Worm (Caenorhabditis elegans) whole organism, L2 larva: ENCODE data around the gene C27A7.9.

Experiments
- F13H6.1 ChIP-seq: sonication (generic microtip); optimal IDR thresholded peaks from 2 replicates; lab custom pipeline; 2016; ENCODE audit warnings: missing genetic modification characterization, missing compliant biosample characterization
- ZK546.5 ChIP-seq: sonication (generic microtip); optimal IDR thresholded peaks from 2 replicates; lab custom pipeline; 2017; ENCODE audit warnings: missing biosample characterization, missing genetic modification characterization
- nhr-12 ChIP-seq: fragments of 150-350 bp; optimal IDR thresholded peaks from 2 replicates; lab custom pipeline; 2014; ENCODE audit warnings: missing biosample characterization, missing genetic modification characterization
- nhr-129 ChIP-seq: fragments of 150-350 bp; optimal IDR thresholded peaks from 2 replicates; lab custom pipeline; 2014; ENCODE audit warnings: missing biosample characterization, missing genetic modification characterization
- unc-55 ChIP-seq: fragments of 150-350 bp; sonication (generic microtip); optimal IDR thresholded peaks from 3 replicates; lab custom pipeline; 2014; ENCODE audit warnings: missing biosample characterization, missing genetic modification reagents, missing genetic modification characterization
- unc-62 ChIP-seq: fragments of 150-350 bp; optimal IDR thresholded peaks from 2 replicates; lab custom pipeline; 2014; ENCODE audit warnings: missing biosample characterization, missing genetic modification reagents, missing genetic modification characterization
- ztf-11 ChIP-seq: sonication (generic microtip); optimal IDR thresholded peaks from 2 replicates; lab custom pipeline; 2017; ENCODE audit warnings: missing biosample characterization, missing genetic modification characterization

Gene C27A7.9

ce11 chrV:12111452-12111851 is 43.0 kb downstream of the C27A7.9 start, which contains the start of gene lhpp-1:
Gene lhpp-1 (minus strand): TSS chrV:12111805.
- TF ChIP-seq unc-62 (GFP tag; lab: Kevin White, UChicago) (no peak), ZK546.5 (tag; lab: Kevin White, UChicago) (no peak), nhr-129 (peak; percentile 50), nhr-12 (no peak), unc-55 (peak; percentile 29), ztf-11 (tag; lab: Kevin White, UChicago) (no peak)

- TF ChIP-seq nhr-129: peak; percentile 21
- TF ChIP-seq F13H6.1: no peak
Measured at ce11 chrV:12106841-12107240, 47.6 kb downstream of the C27A7.9 start, which contains the start of gene nhr-136. Gene nhr-136 (plus strand): TSS chrV:12107141.
